Worm (Caenorhabditis elegans): ENCODE measurements around the gene R09H10.1.

R09H10.1 gene

DNA sequence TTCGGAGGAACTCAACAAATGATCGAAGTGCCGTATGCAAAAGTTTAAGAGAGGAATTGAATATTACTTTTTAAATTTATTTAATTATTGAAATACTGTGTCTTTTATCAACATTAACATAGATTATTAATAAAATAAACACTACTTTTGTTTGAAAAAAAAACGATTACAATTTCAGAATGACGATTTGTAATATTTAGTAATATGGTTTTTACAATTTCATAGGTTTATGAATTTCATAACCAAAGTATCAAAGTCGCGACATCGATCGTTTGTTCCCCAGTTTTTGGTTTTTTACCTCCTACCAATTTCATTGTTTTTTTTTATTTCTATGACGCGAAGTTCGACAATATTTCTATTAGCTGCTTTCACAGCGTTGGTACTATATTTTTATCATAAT, at the start of gene R09H10.1:
Gene R09H10.1, plus strand, starts transcription at position 301 of the 400 bp plus-strand sequence.
- TF ChIP-seq W03F9.2 (tag; optimal IDR thresholded peaks at IDR 0.05) (no peak), dao-5 (tag; optimal IDR thresholded peaks at IDR 0.05) (no peak), him-1 (tag; optimal IDR thresholded peaks at IDR 0.05) (no peak)

DNA sequence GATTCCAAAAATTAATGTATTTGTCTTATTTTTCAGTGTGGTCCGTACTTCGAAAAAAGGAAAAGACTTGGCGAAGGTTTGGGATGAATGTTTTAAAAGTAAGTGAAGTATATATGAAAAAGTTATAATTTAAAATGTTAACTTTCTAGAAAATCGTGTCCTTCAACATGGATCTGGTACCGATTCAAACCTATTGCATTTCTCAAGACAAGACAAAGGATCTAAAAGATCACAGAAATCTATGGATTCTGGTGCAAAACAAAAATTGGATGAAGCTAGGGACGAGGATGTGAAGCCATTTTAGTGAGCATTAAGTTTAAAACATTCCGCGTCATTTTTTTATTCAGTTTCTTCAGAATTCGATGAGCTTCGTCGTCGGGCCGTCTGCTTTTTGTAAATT, 45.1 kb upstream of the R09H10.1 start, which contains the start of gene zim-2:
Gene zim-2, plus strand, starts transcription at position 301 of the 400 bp plus-strand sequence.
- TF ChIP-seq W03F9.2 (tag; optimal IDR thresholded peaks at IDR 0.05) (no peak), dao-5 (tag; optimal IDR thresholded peaks at IDR 0.05) (no peak), him-1 (tag; optimal IDR thresholded peaks at IDR 0.05) (no peak)

- TF ChIP-seq dao-5 (tag; optimal IDR thresholded peaks at IDR 0.05), result no peak
- no peak for TF ChIP-seq him-1 (tag; optimal IDR thresholded peaks at IDR 0.05)
- TF ChIP-seq W03F9.2 (tag; optimal IDR thresholded peaks at IDR 0.05), result no peak
These were observed 41.7 kb upstream of the R09H10.1 start, which contains the start of gene zim-3 for ce11 chrIV:10558415-10558814. Gene zim-3, plus strand, starts transcription at chrIV:10558715.

DNA sequence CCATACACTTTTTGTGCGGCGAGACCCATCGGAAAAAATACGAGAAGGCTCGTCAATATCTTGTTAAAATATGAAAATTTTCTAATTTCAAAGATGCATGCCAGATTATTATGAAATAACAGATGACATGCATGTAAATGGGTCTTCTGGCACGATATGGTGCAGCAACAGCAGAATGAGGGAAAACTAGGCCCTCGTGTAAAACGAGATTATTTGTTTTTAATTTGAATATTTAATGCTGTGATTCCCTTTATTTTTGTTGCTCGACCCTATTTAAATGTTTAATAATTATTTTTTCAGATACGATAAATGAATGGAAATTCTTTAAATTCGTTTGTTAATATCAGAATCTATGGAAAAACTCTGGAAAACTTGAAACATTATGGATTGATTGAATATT, 38.5 kb upstream of the R09H10.1 start, which contains the start of gene him-8:
Gene him-8, plus strand, starts transcription at position 301 of the 400 bp plus-strand sequence.
- TF ChIP-seq W03F9.2 (tag; optimal IDR thresholded peaks at IDR 0.05) (no peak), dao-5 (tag; optimal IDR thresholded peaks at IDR 0.05) (no peak), him-1 (tag; optimal IDR thresholded peaks at IDR 0.05) (no peak)

- no peak for TF ChIP-seq dao-5 (tag; optimal IDR thresholded peaks at IDR 0.05)
These were observed 35.5 kb upstream of the R09H10.1 start for ce11 chrIV:10564613-10565012.

ce11 chrIV:10565282-10565681, 34.8 kb upstream of the R09H10.1 start:
- no peak for TF ChIP-seq him-1 (tag; optimal IDR thresholded peaks at IDR 0.05)
- no peak for TF ChIP-seq dao-5 (tag; optimal IDR thresholded peaks at IDR 0.05)
- TF ChIP-seq W03F9.2 (tag; optimal IDR thresholded peaks at IDR 0.05), result no peak

ce11 chrIV:10567822-10568221, 32.3 kb upstream of the R09H10.1 start:
- no peak for TF ChIP-seq him-1 (tag; optimal IDR thresholded peaks at IDR 0.05)
- TF ChIP-seq W03F9.2 (tag; optimal IDR thresholded peaks at IDR 0.05), result no peak
- TF ChIP-seq dao-5 (tag; optimal IDR thresholded peaks at IDR 0.05), result no peak

- TF ChIP-seq dao-5 (tag; optimal IDR thresholded peaks at IDR 0.05), result no peak
These were observed 30.0 kb upstream of the R09H10.1 start for ce11 chrIV:10570065-10570464.

DNA sequence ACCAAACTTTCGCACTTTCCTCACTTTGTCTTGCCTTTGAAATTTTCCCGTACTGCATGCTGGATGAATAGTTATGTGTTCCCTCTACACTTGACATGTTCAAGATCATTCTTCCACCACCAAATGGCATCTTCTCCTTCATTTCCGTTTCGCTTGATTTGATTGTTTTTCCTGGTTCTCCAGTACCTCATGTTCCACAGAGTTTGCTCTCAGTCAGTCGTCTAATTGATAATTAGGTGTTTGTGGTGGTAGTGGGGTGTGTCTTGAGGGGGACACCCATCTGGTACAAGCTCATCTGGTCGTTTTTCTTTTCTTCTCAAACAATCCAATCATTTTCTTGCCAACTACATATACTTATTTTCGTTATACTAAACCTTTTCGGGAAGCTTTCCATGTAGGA, 29.1 kb upstream of the R09H10.1 start:
- TF ChIP-seq dao-5 (tag; optimal IDR thresholded peaks at IDR 0.05), result no peak
- no peak for TF ChIP-seq W03F9.2 (tag; optimal IDR thresholded peaks at IDR 0.05)
- no peak for TF ChIP-seq him-1 (tag; optimal IDR thresholded peaks at IDR 0.05)

ce11 chrIV:10573471-10573870, 26.6 kb upstream of the R09H10.1 start:
- TF ChIP-seq W03F9.2 (tag; optimal IDR thresholded peaks at IDR 0.05) (no peak), dao-5 (tag; optimal IDR thresholded peaks at IDR 0.05) (no peak), him-1 (tag; optimal IDR thresholded peaks at IDR 0.05) (no peak)

DNA sequence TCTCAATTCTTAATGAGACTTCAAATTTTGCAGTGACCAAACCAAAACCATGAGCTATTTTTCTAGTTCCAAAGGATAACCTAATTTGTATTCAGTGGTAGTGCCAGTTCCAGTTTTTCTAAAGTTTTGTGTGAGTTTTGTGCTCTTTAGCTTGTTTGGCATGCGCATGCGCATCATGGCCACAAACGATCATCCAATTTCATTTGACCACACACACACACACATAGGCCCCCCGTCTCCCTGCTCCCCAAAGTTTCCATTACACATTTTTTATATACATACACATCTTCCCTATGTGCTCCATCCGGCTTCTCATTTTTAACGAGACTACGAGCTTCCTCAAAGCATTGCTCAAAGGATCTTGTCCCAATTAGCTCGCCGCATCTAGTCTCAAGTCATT, 25.6 kb upstream of the R09H10.1 start:
- no peak for TF ChIP-seq dao-5 (tag; optimal IDR thresholded peaks at IDR 0.05)

DNA sequence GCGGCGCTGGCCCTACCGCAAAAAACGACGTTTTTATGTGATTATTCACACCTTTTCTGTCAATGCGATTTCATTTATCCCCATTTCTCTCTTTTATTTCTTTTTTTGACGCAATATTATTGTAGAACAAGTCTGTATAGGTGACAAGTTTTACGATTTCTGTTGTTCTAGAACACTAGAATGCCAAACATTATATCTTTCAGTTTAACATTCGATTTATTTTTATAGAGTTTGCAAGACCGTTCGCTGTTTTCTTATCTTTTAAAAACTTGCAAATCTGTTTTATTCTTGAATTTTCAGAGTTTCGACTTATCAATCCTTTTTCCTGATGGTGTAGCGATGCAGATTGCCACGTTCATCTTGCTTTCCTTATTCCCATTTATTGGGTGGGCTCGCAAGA, 24.0 kb upstream of the R09H10.1 start, which contains the start of gene efn-2:
Gene efn-2, plus strand, starts transcription at position 301 of the 400 bp plus-strand sequence.
- TF ChIP-seq dao-5 (tag; optimal IDR thresholded peaks at IDR 0.05), result no peak
- TF ChIP-seq W03F9.2 (tag; optimal IDR thresholded peaks at IDR 0.05), result no peak
- no peak for TF ChIP-seq him-1 (tag; optimal IDR thresholded peaks at IDR 0.05)

DNA sequence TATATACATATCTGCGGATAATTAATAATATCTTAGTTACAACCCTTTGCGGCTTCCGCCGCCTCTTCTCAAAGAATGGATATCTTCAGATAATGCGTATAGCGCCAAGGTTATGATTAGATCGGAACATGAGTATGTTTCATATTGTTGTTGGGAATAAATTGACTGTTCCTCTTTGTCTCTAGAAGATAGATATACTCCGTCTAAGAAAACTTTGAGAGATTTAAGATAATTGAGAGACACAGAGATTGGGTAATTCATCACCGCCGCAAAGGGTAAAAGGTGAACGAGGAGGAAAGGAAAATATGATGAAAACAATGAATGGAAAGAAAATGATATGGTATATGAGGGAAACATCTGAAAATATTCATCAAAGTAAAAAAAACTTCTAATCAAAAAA, 23.5 kb upstream of the R09H10.1 start:
- TF ChIP-seq W03F9.2 (tag; optimal IDR thresholded peaks at IDR 0.05), result no peak
- no peak for TF ChIP-seq dao-5 (tag; optimal IDR thresholded peaks at IDR 0.05)
- TF ChIP-seq him-1 (tag; optimal IDR thresholded peaks at IDR 0.05), result no peak

- no peak for TF ChIP-seq W03F9.2 (tag; optimal IDR thresholded peaks at IDR 0.05)
- TF ChIP-seq dao-5 (tag; optimal IDR thresholded peaks at IDR 0.05), result no peak
- TF ChIP-seq him-1 (tag; optimal IDR thresholded peaks at IDR 0.05), result no peak
These were observed 22.5 kb upstream of the R09H10.1 start for ce11 chrIV:10577600-10577999.

ce11 chrIV:10578367-10578766, 21.7 kb upstream of the R09H10.1 start, which contains the start of gene lgc-43:
Gene lgc-43, plus strand, starts transcription at chrIV:10578667.
- TF ChIP-seq him-1 (tag; optimal IDR thresholded peaks at IDR 0.05) (no peak), dao-5 (tag; optimal IDR thresholded peaks at IDR 0.05) (no peak), W03F9.2 (tag; optimal IDR thresholded peaks at IDR 0.05) (no peak)

DNA sequence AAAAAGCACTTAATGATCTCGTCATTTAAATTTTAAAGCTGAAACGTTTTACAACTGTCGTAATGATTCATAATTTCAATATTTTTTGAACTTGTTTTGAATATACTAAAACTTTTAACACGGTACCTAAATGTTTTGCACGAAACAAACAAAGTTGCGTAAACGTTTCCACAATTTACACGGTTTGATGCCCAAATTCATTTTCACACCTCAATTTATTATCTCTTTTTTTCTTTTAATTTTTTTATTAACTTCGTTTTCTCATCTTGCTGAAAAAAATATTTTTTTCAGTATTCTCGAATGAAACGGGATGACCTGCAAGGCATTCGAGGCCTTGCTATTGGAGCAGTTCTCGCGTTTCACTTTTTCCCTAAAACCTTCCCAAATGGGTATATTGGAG, 15.8 kb upstream of the R09H10.1 start, which contains the start of gene oac-8:
Gene oac-8, plus strand, starts transcription at position 301 of the 400 bp plus-strand sequence.
- TF ChIP-seq dao-5 (tag; optimal IDR thresholded peaks at IDR 0.05) (no peak), W03F9.2 (tag; optimal IDR thresholded peaks at IDR 0.05) (no peak), him-1 (tag; optimal IDR thresholded peaks at IDR 0.05) (no peak)
